Fruit fly (Drosophila melanogaster): ENCODE measurements around the gene CG43673.
A peak's percentile ranks its signal among the peaks of the same experiment; 100 is the strongest.

The CG43673 gene

dm6 chrX:15731968-15732367, 47.0 kb upstream of the CG43673 start, which contains the start of gene CG8191 (continued):
- no peak for TF ChIP-seq dimm (GFP tag; IDR thresholded peaks at IDR 0.05)
- no peak for TF ChIP-seq bab2 (GFP tag; optimal IDR thresholded peaks at IDR 0.05)
- no peak for TF ChIP-seq Lpt (GFP tag; optimal IDR thresholded peaks at IDR 0.05)
- no peak for TF ChIP-seq row (GFP tag; IDR thresholded peaks at IDR 0.05)
- no peak for TF ChIP-seq CG4424 (GFP tag; optimal IDR thresholded peaks at IDR 0.05)
- peak; percentile 80 for TF ChIP-seq CG34224 (GFP tag; IDR thresholded peaks at IDR 0.05; ENCODE audit: partially characterized antibody)
- TF ChIP-seq HLH4C (GFP tag; IDR thresholded peaks at IDR 0.05; ENCODE audit: partially characterized antibody): peak; percentile 82
- no peak for TF ChIP-seq CG2889 (GFP tag; IDR thresholded peaks at IDR 0.05)
- peak; percentile 77 for TF ChIP-seq CG13287 (GFP tag; IDR thresholded peaks at IDR 0.05; ENCODE audit: partially characterized antibody)
- no peak for TF ChIP-seq Antp (GFP tag; optimal IDR thresholded peaks at IDR 0.05)
- TF ChIP-seq Myb (GFP tag; optimal IDR thresholded peaks at IDR 0.05): peak; percentile 34
- no peak for TF ChIP-seq az2 (GFP tag; optimal IDR thresholded peaks at IDR 0.05)
- peak; percentile 62 for TF ChIP-seq sna (GFP tag; IDR thresholded peaks at IDR 0.05; ENCODE audit: partially characterized antibody)
- no peak for TF ChIP-seq CG31365 (tag; optimal IDR thresholded peaks at IDR 0.05)
- TF ChIP-seq CG3281 (GFP tag; optimal IDR thresholded peaks at IDR 0.05): no peak
- no peak for TF ChIP-seq CG15479 (GFP tag; optimal IDR thresholded peaks at IDR 0.05)
- no peak for TF ChIP-seq cwo (GFP tag; optimal IDR thresholded peaks at IDR 0.05)
- no peak for TF ChIP-seq HLH54F (GFP tag; optimal IDR thresholded peaks at IDR 0.05)
- no peak for TF ChIP-seq CG1529 (GFP tag; optimal IDR thresholded peaks at IDR 0.05)
- peak; percentile 69 for TF ChIP-seq hbn (GFP tag; IDR thresholded peaks at IDR 0.05; ENCODE audit: partially characterized antibody)
- peak; percentile 85 for TF ChIP-seq Dp (GFP tag; optimal IDR thresholded peaks at IDR 0.05)
- TF ChIP-seq CG9215 (GFP tag; IDR thresholded peaks at IDR 0.05): no peak
- no peak for TF ChIP-seq Xrp1 (GFP tag; IDR thresholded peaks at IDR 0.05)
- TF ChIP-seq so (GFP tag; IDR thresholded peaks at IDR 0.05): no peak
- no peak for TF ChIP-seq oc (tag; optimal IDR thresholded peaks at IDR 0.05)
- no peak for TF ChIP-seq H2.0 (GFP tag; IDR thresholded peaks at IDR 0.05)
- no peak for TF ChIP-seq bsh (GFP tag; optimal IDR thresholded peaks at IDR 0.05)
- peak; percentile 74; the same call in 3 of the 4 replicates for TF ChIP-seq Dll (GFP tag; IDR thresholded peaks at IDR 0.05; ENCODE audit: partially characterized antibody)
- TF ChIP-seq ftz-f1 (GFP tag; optimal IDR thresholded peaks at IDR 0.05): no peak
- TF ChIP-seq CG18262 (tag; optimal IDR thresholded peaks at IDR 0.05): no peak
- TF ChIP-seq lilli (GFP tag; optimal IDR thresholded peaks at IDR 0.05): no peak
- TF ChIP-seq Kr (GFP tag; optimal IDR thresholded peaks at IDR 0.05): no peak
- no peak for TF ChIP-seq zfh2 (GFP tag; optimal IDR thresholded peaks at IDR 0.05)
- no peak for TF ChIP-seq CG10959 (GFP tag; IDR thresholded peaks at IDR 0.05)
- TF ChIP-seq Scr (GFP tag; IDR thresholded peaks at IDR 0.05; ENCODE audit: partially characterized antibody): peak; percentile 66
- TF ChIP-seq trem (tag; optimal IDR thresholded peaks at IDR 0.05): no peak
- TF ChIP-seq CG5245 (GFP tag; optimal IDR thresholded peaks at IDR 0.05): no peak
- TF ChIP-seq Asciz (GFP tag; optimal IDR thresholded peaks at IDR 0.05): no peak
- no peak for TF ChIP-seq ken (GFP tag; IDR thresholded peaks at IDR 0.05)
- no peak for TF ChIP-seq CG9876 (GFP tag; optimal IDR thresholded peaks at IDR 0.05)
- TF ChIP-seq sqz (GFP tag; optimal IDR thresholded peaks at IDR 0.05): no peak
- TF ChIP-seq ac (GFP tag; optimal IDR thresholded peaks at IDR 0.05): no peak
- TF ChIP-seq CG3847 (GFP tag; IDR thresholded peaks at IDR 0.05): no peak
- peak; percentile 73 for TF ChIP-seq nerfin-2 (GFP tag; IDR thresholded peaks at IDR 0.05; ENCODE audit: partially characterized antibody)
- no peak for TF ChIP-seq ind (GFP tag; optimal IDR thresholded peaks at IDR 0.05)
- TF ChIP-seq pzg (GFP tag; optimal IDR thresholded peaks at IDR 0.05): peak; percentile 44
- TF ChIP-seq CG7839 (tag; optimal IDR thresholded peaks at IDR 0.05): no peak
- TF ChIP-seq E2f2 (GFP tag; IDR thresholded peaks at IDR 0.05): peak; percentile 87
- TF ChIP-seq CG33213 (GFP tag; optimal IDR thresholded peaks at IDR 0.05): no peak
- TF ChIP-seq chinmo (GFP tag; IDR thresholded peaks at IDR 0.05; ENCODE audit: partially characterized antibody): peak; percentile 90; the same call in 3 of the 4 replicates
- no peak for TF ChIP-seq Chrac-16 (GFP tag; optimal IDR thresholded peaks at IDR 0.05)
